Fruit fly (Drosophila melanogaster) whole organism, adult: ENCODE measurements around the gene CG4042.

Experiments used
- CG11617 ChIP-seq: fragments of 200-800 bp; sonication (Bioruptor generic); optimal IDR thresholded peaks from 2 replicates; lab custom pipeline; 2017; ENCODE audit warnings: mild to moderate bottlenecking, missing biosample characterization, missing genetic modification reagents, missing genetic modification characterization
- CG12768 ChIP-seq: fragments of 200-800 bp; sonication (Bioruptor generic); optimal IDR thresholded peaks from 2 replicates; lab custom pipeline; 2017; ENCODE audit warnings: missing biosample characterization, missing genetic modification characterization, mild to moderate bottlenecking, moderate library complexity, missing genetic modification reagents
- CG14711 ChIP-seq: fragments of 200-800 bp; sonication (Bioruptor generic); optimal IDR thresholded peaks from 2 replicates; lab custom pipeline; 2018; ENCODE audit warnings: missing biosample characterization, mild to moderate bottlenecking, missing genetic modification characterization, moderate library complexity
- CG1620 ChIP-seq: fragments of 200-800 bp; sonication (Bioruptor generic); optimal IDR thresholded peaks from 2 replicates; lab custom pipeline; 2016; ENCODE audit warnings: missing biosample characterization, missing genetic modification characterization
- CG33017 ChIP-seq: fragments of 200-800 bp; sonication (Bioruptor generic); optimal IDR thresholded peaks from 2 replicates; lab custom pipeline; 2018; ENCODE audit warnings: missing biosample characterization, mild to moderate bottlenecking, missing genetic modification characterization, moderate library complexity
- CG5204 ChIP-seq: fragments of 200-800 bp; sonication (Bioruptor generic); optimal IDR thresholded peaks from 2 replicates; lab custom pipeline; 2016; ENCODE audit warnings: missing biosample characterization, missing genetic modification characterization
- CG7045 ChIP-seq: fragments of 200-800 bp; sonication (Bioruptor generic); optimal IDR thresholded peaks from 2 replicates; lab custom pipeline; 2017; ENCODE audit warnings: missing biosample characterization, mild to moderate bottlenecking, missing genetic modification characterization
- CG7101 ChIP-seq: fragments of 200-800 bp; sonication (Bioruptor generic); optimal IDR thresholded peaks from 2 replicates; lab custom pipeline; 2018; ENCODE audit warnings: missing biosample characterization, mild to moderate bottlenecking, missing genetic modification characterization, moderate library complexity
- Clk ChIP-seq: fragments of 200-800 bp; sonication (Bioruptor generic); optimal IDR thresholded peaks from 2 replicates; lab custom pipeline; 2017; ENCODE audit warnings: missing biosample characterization, missing genetic modification characterization
- Crg-1 ChIP-seq: fragments of 200-800 bp; sonication (Bioruptor generic); optimal IDR thresholded peaks from 2 replicates; lab custom pipeline; 2016; ENCODE audit warnings: missing biosample characterization, missing genetic modification characterization
- Hr96 ChIP-seq: fragments of 200-800 bp; sonication (Bioruptor generic); optimal IDR thresholded peaks from 2 replicates; lab custom pipeline; 2016; ENCODE audit warnings: missing biosample characterization, missing genetic modification characterization
- Mnt ChIP-seq: fragments of 200-800 bp; sonication (Bioruptor generic); optimal IDR thresholded peaks from 2 replicates; lab custom pipeline; 2016; ENCODE audit warnings: missing biosample characterization, mild to moderate bottlenecking, missing genetic modification characterization
- bab1 ChIP-seq: fragments of 200-800 bp; sonication (Bioruptor generic); optimal IDR thresholded peaks from 3 replicates; lab custom pipeline; 2019; ENCODE audit warnings: missing biosample characterization, mild to moderate bottlenecking, missing genetic modification characterization, moderate library complexity
- cic ChIP-seq: fragments of 200-800 bp; sonication (Bioruptor generic); optimal IDR thresholded peaks from 2 replicates; lab custom pipeline; 2017; ENCODE audit warnings: missing biosample characterization, mild to moderate bottlenecking, missing genetic modification characterization, moderate library complexity
- cnc ChIP-seq, 2 experiments: fragments of >200 bp; optimal IDR thresholded peaks; 2 replicates each; lab custom pipeline; 2017
- kay ChIP-seq: fragments of 200-800 bp; sonication (Bioruptor generic); peaks from one replicate; lab custom pipeline; 2016; ENCODE audit warnings: missing biosample characterization, missing genetic modification characterization, borderline replicate concordance
- ovo ChIP-seq: fragments of 200-800 bp; sonication (Bioruptor generic); optimal IDR thresholded peaks from 2 replicates; lab custom pipeline; 2016; ENCODE audit warnings: missing biosample characterization, missing genetic modification characterization
- pad ChIP-seq: fragments of 200-800 bp; sonication (Bioruptor generic); optimal IDR thresholded peaks from 3 replicates; lab custom pipeline; 2017; ENCODE audit warnings: missing biosample characterization, missing genetic modification characterization, mild to moderate bottlenecking, moderate library complexity, missing genetic modification reagents
- tj ChIP-seq: fragments of 200-800 bp; sonication (Bioruptor generic); optimal IDR thresholded peaks from 3 replicates; lab custom pipeline; 2017; ENCODE audit warnings: missing biosample characterization, mild to moderate bottlenecking, missing genetic modification characterization, moderate library complexity
- toe ChIP-seq: fragments of 200-800 bp; sonication (Bioruptor generic); optimal IDR thresholded peaks from 2 replicates; lab custom pipeline; 2016; ENCODE audit warnings: missing biosample characterization, missing genetic modification characterization

The CG4042 gene

DNA sequence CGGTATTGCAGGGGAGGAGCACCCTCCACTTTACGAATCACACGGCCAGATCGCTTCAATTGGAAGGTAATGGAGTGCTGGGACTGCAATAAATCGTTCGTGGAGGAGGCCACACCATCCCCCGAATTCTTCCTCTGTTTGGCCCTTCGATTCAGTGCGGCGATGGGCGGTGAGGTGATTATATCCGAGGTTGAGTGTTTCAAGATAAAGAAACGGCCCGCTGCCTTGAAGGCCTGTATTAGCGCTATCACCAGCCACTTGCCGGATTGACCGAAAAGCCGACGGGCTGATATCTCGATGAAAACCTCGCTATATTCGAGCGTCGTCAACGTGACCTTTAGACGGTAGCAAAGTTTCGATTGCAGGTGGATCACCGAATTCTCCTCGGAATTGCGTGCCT, 6.2 kb upstream of the CG4042 start:
- no peak for TF ChIP-seq CG11617 (GFP tag; lab: Kevin White, UChicago)
- TF ChIP-seq Mnt (GFP tag; lab: Kevin White, UChicago): no peak
- no peak for TF ChIP-seq CG12768 (GFP tag; lab: Kevin White, UChicago)
- TF ChIP-seq CG7045 (GFP tag; lab: Kevin White, UChicago): no peak
- no peak for TF ChIP-seq cnc (optimal IDR thresholded peaks at IDR 0.05; lab: Kevin White, UChicago)
- no peak for TF ChIP-seq kay (GFP tag; lab: Kevin White, UChicago)
- no peak for TF ChIP-seq CG1620 (GFP tag; lab: Kevin White, UChicago)
- no peak for TF ChIP-seq pad (GFP tag; lab: Kevin White, UChicago)
- no peak for TF ChIP-seq ovo (GFP tag; lab: Kevin White, UChicago)
- TF ChIP-seq CG7101 (tag; lab: Kevin White, UChicago): no peak
- no peak for TF ChIP-seq tj
- TF ChIP-seq toe (GFP tag; lab: Kevin White, UChicago): no peak
- no peak for TF ChIP-seq Hr96 (GFP tag; lab: Kevin White, UChicago)
- no peak for TF ChIP-seq cic
- TF ChIP-seq Clk (GFP tag; lab: Kevin White, UChicago): no peak

DNA sequence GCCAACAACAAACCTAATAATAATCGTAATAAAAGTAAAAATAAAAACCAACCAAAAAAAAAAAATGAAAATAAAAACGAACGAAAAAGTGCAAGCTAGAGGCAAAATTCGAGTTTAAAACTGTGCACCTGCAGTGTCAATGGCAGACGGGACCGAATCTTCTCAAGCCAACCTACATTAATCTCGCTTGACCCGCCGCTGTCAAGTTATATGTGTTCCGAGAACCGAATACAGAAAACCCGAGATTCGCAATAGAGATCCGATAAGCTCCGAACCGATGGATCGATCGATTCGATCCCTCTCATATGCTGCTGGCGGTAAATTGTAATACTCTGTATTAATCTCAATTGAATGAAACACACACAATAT, 1.3 kb upstream of the CG4042 start:
- TF ChIP-seq cnc (optimal IDR thresholded peaks at IDR 0.05; lab: Kevin White, UChicago): no peak
- TF ChIP-seq Crg-1: no peak

DNA sequence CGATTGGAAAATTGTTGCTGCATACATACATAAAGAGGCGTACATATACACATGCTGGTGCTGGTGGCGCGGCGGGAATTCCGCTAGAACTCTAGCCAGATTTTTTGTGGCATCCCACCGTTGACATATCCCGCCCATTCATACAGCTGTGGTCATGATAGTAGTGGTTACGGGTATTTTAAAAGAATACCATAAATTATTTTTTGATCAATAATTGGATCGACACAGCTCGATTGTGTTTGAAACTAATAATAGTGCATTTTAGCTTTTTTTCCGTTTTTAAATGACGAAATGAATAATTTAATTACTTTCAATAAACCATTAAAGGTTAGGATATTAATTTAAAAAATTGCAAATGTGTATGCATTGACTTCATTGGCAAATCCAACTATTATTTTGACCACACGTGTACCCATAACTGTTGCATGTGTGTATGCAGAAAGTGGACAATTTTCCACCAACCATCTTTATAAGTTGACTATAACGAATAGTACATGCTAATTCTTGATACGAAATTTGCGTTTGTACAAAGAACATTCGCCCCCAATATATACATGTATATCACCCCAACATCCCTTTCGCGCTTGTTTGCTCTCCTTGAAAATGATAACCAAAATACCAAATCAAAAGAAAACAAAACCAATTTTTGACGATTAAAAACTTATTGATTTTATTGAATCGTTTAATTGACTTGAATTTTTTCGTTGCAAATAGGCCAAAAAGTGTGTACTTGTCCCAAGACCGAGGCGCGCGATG, 762 bp upstream of the CG4042 start:
- TF ChIP-seq CG12768 (GFP tag; lab: Kevin White, UChicago) (peak; percentile 50), bab1 (GFP tag; lab: Kevin White, UChicago) (peak; percentile 85), tj (no peak), CG7101 (tag; lab: Kevin White, UChicago) (peak; percentile 70), kay (GFP tag; lab: Kevin White, UChicago) (peak; percentile 90), Hr96 (GFP tag; lab: Kevin White, UChicago) (no peak), CG5204 (GFP tag; lab: Kevin White, UChicago) (no peak), CG7045 (GFP tag; lab: Kevin White, UChicago) (peak; percentile 65), ovo (GFP tag; lab: Kevin White, UChicago) (no peak), CG1620 (GFP tag; lab: Kevin White, UChicago) (peak; percentile 39), CG33017 (tag; lab: Kevin White, UChicago) (peak; percentile 65), Crg-1 (peak; percentile 30), toe (GFP tag; lab: Kevin White, UChicago) (no peak), cic (no peak), CG11617 (GFP tag; lab: Kevin White, UChicago) (peak; percentile 47), pad (GFP tag; lab: Kevin White, UChicago) (no peak), CG14711 (tag; lab: Kevin White, UChicago) (peak; percentile 58), cnc (optimal IDR thresholded peaks at IDR 0.05; lab: Kevin White, UChicago) (no peak), Mnt (GFP tag; lab: Kevin White, UChicago) (peak; percentile 22), Clk (GFP tag; lab: Kevin White, UChicago) (peak; percentile 31)

DNA sequence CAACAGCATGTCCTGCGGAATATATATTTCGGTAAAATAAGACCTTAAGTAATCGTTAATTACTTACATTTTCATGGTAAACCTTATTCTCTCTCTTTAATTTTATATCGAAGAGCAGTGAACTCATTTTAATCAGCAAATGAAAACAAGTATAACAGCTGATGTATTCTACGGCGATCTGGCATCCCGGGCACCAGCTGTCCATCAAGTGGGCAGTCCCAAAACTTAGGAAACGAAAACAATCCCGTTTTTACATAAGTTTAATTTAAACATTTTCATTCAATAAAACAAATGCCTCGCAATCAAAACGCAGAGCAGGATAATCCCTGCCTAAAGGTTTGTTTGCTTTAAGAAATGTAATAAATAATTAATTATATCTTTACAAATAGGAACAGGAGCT, 2.0 kb downstream of the CG4042 start, which contains the start of the genes CG4074 and CG4186:
Gene CG4074, minus strand, starts transcription at position 151 of the 400 bp plus-strand sequence.
Gene CG4186, plus strand, starts transcription at position 237 of the 400 bp plus-strand sequence.
- TF ChIP-seq Mnt (GFP tag; lab: Kevin White, UChicago) (peak; percentile 18), CG7101 (tag; lab: Kevin White, UChicago) (no peak), kay (GFP tag; lab: Kevin White, UChicago) (peak; percentile 66), bab1 (GFP tag; lab: Kevin White, UChicago) (peak; percentile 17), Clk (GFP tag; lab: Kevin White, UChicago) (no peak), CG11617 (GFP tag; lab: Kevin White, UChicago) (peak; percentile 17), cnc (optimal IDR thresholded peaks at IDR 0.05; lab: Kevin White, UChicago) (no peak), CG12768 (GFP tag; lab: Kevin White, UChicago) (no peak)

DNA sequence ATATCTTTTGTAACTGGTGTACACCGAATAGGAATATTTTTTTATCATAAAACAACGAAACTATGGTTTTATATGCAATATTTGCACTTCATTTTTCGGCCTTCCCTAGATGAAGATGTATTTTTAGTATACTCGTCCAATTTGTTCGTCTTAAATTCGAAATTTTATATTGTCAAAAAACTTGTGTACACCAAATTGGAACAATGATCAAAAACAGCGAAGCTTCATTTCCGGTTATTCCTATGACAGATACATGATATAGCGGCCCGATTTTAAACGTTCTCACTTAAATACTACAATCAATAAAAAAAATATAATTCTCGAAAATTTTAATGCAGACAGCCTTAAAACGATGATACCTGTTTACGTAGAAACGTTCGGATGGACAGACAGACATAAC, 4.1 kb downstream of the CG4042 start:
- TF ChIP-seq ovo (GFP tag; lab: Kevin White, UChicago): no peak
- TF ChIP-seq CG33017 (tag; lab: Kevin White, UChicago): no peak
- no peak for TF ChIP-seq CG14711 (tag; lab: Kevin White, UChicago)

DNA sequence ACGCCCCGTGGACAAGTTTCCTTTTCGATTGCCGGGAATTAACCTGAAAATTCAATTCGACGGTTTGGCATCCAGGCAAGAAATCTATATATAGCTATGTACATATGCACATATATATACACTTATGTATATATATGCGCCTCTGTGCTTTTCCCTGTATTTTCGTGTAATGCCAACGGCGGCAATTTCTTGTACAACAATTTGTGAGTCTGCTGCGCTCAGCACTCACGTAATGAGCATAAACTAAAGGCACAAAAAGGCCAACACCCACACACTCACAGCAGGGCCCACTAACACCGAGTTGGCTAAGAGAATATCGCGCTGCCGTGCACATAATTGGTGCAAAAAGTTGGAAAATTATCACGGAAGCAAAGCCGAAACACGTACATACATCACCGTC, 9.8 kb downstream of the CG4042 start:
- TF ChIP-seq tj (peak; percentile 78), CG11617 (GFP tag; lab: Kevin White, UChicago) (no peak)

DNA sequence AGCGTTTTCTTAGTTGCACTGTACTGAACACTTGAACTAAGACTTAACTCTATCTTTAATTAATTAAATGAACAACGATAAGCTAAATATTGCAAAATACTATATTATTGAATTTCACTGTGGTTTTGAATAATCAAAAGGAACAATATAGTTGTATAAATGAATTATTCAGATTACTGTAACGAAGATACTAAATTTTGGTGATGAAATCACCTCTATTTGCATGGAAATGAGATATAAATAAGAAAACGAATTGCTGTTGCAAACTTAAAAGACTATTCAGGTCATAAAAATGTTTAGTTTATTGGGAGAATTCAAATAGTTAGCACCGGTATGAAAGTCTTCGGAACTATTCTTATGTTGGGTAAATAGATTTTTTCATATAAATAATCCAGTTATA, 12.7 kb downstream of the CG4042 start, which contains the start of gene CG43251:
Gene CG43251, plus strand, starts transcription at position 301 of the 400 bp plus-strand sequence.
- TF ChIP-seq CG7045 (GFP tag; lab: Kevin White, UChicago) (no peak), CG12768 (GFP tag; lab: Kevin White, UChicago) (no peak), Clk (GFP tag; lab: Kevin White, UChicago) (no peak), Crg-1 (no peak), CG33017 (tag; lab: Kevin White, UChicago) (no peak), Mnt (GFP tag; lab: Kevin White, UChicago) (no peak), bab1 (GFP tag; lab: Kevin White, UChicago) (no peak), cic (no peak), CG5204 (GFP tag; lab: Kevin White, UChicago) (no peak), CG11617 (GFP tag; lab: Kevin White, UChicago) (no peak), CG7101 (tag; lab: Kevin White, UChicago) (no peak), ovo (GFP tag; lab: Kevin White, UChicago) (no peak), tj (no peak), pad (GFP tag; lab: Kevin White, UChicago) (no peak), CG14711 (tag; lab: Kevin White, UChicago) (no peak), Hr96 (GFP tag; lab: Kevin White, UChicago) (no peak), CG1620 (GFP tag; lab: Kevin White, UChicago) (no peak), cnc (optimal IDR thresholded peaks at IDR 0.05; lab: Kevin White, UChicago) (no peak)
